Fruit fly (Drosophila melanogaster) whole organism, pupa: Measurements from ENCODE around the gene CG14219.

Experiments used
- CG10348 ChIP-seq: fragments of 200-800 bp; sonication (Bioruptor generic); IDR thresholded peaks from 2 replicates; pipeline ENCODE4 v1.3.6; 2022; ENCODE audit warnings: missing biosample characterization, missing genetic modification characterization
- CG12605 ChIP-seq: fragments of 200-800 bp; sonication (Bioruptor generic); IDR thresholded peaks from 2 replicates; pipeline ENCODE4 v1.3.6; 2022; ENCODE audit warnings: missing biosample characterization, missing genetic modification characterization
- CG13204 ChIP-seq: fragments of 200-800 bp; sonication (Bioruptor generic); optimal IDR thresholded peaks from 2 replicates; lab custom pipeline; 2018; ENCODE audit warnings: missing biosample characterization, mild to moderate bottlenecking, missing genetic modification characterization, moderate library complexity
- CG14655 ChIP-seq: fragments of 200-800 bp; sonication (Bioruptor generic); optimal IDR thresholded peaks from 3 replicates; lab custom pipeline; 2017; ENCODE audit warnings: mild to moderate bottlenecking, missing biosample characterization, missing genetic modification reagents, missing genetic modification characterization
- CG15710 ChIP-seq: fragments of 200-800 bp; sonication (Bioruptor generic); optimal IDR thresholded peaks from 2 replicates; lab custom pipeline; 2018; ENCODE audit warnings: missing biosample characterization, mild to moderate bottlenecking, missing genetic modification characterization, moderate library complexity
- CG17806 ChIP-seq: fragments of 200-800 bp; sonication (Bioruptor generic); optimal IDR thresholded peaks from 2 replicates; lab custom pipeline; 2018; ENCODE audit warnings: missing biosample characterization, mild to moderate bottlenecking, missing genetic modification characterization, moderate library complexity
- CG32121 ChIP-seq: fragments of 200-800 bp; sonication (Bioruptor generic); IDR thresholded peaks from 2 replicates; pipeline ENCODE4 v1.3.6; 2022; ENCODE audit warnings: missing biosample characterization, missing genetic modification characterization
- CG34367 ChIP-seq: fragments of 200-800 bp; sonication (Bioruptor generic); optimal IDR thresholded peaks from 2 replicates; lab custom pipeline; 2018; ENCODE audit warnings: missing biosample characterization, mild to moderate bottlenecking, missing genetic modification characterization
- CG4496 ChIP-seq: fragments of 200-800 bp; sonication (Bioruptor generic); IDR thresholded peaks from 3 replicates; pipeline ENCODE4 v1.3.6; 2022; ENCODE audit warnings: missing biosample characterization, missing genetic modification characterization
- CG8159 ChIP-seq: fragments of 200-800 bp; sonication (Bioruptor generic); optimal IDR thresholded peaks from 3 replicates; lab custom pipeline; 2018; ENCODE audit warnings: missing biosample characterization, mild to moderate bottlenecking, missing genetic modification characterization, moderate library complexity
- CG8301 ChIP-seq: fragments of 200-800 bp; sonication (Bioruptor generic); optimal IDR thresholded peaks from 2 replicates; lab custom pipeline; 2018; ENCODE audit warnings: missing biosample characterization, mild to moderate bottlenecking, missing genetic modification characterization
- CG9948 ChIP-seq: fragments of 200-800 bp; sonication (Bioruptor generic); optimal IDR thresholded peaks from 2 replicates; lab custom pipeline; 2018; ENCODE audit warnings: missing biosample characterization, mild to moderate bottlenecking, missing genetic modification characterization, moderate library complexity
- D1 ChIP-seq: fragments of 200-800 bp; sonication (Bioruptor generic); optimal IDR thresholded peaks from 2 replicates; lab custom pipeline; 2018; ENCODE audit warnings: missing biosample characterization, mild to moderate bottlenecking, missing genetic modification characterization, moderate library complexity
- EcR ChIP-seq: fragments of 200-800 bp; sonication (Bioruptor generic); optimal IDR thresholded peaks from 3 replicates; lab custom pipeline; 2019; ENCODE audit warnings: missing biosample characterization, missing genetic modification characterization, mild to moderate bottlenecking, moderate library complexity, missing genetic modification reagents
- Ets98B ChIP-seq: fragments of 200-800 bp; sonication (Bioruptor generic); IDR thresholded peaks from 2 replicates; pipeline ENCODE4 v1.3.6; 2022; ENCODE audit warnings: missing biosample characterization, missing genetic modification characterization
- Pif1A ChIP-seq: fragments of 200-800 bp; sonication (Bioruptor generic); optimal IDR thresholded peaks from 3 replicates; lab custom pipeline; 2016; ENCODE audit warnings: missing biosample characterization, missing genetic modification characterization
- Pif1B ChIP-seq: fragments of 200-800 bp; sonication (Bioruptor generic); optimal IDR thresholded peaks from 3 replicates; lab custom pipeline; 2016; ENCODE audit warnings: missing biosample characterization, missing genetic modification characterization
- Snoo ChIP-seq: fragments of 200-800 bp; sonication (Bioruptor generic); optimal IDR thresholded peaks from 3 replicates; lab custom pipeline; 2017; ENCODE audit warnings: missing biosample characterization, mild to moderate bottlenecking, missing genetic modification characterization, inconsistent platforms
- fd96Ca ChIP-seq: fragments of 200-800 bp; sonication (Bioruptor generic); IDR thresholded peaks from 3 replicates; pipeline ENCODE4 v1.3.6; 2022; ENCODE audit warnings: missing biosample characterization, missing genetic modification characterization
- gl ChIP-seq: fragments of 200-800 bp; sonication (Bioruptor generic); optimal IDR thresholded peaks from 2 replicates; lab custom pipeline; 2018; ENCODE audit warnings: missing biosample characterization, mild to moderate bottlenecking, missing genetic modification characterization
- rn ChIP-seq: fragments of 200-800 bp; sonication (Bioruptor generic); IDR thresholded peaks from 2 replicates; pipeline ENCODE4 v1.3.6; 2022; ENCODE audit warnings: missing biosample characterization, missing genetic modification characterization

Gene CG14219

DNA sequence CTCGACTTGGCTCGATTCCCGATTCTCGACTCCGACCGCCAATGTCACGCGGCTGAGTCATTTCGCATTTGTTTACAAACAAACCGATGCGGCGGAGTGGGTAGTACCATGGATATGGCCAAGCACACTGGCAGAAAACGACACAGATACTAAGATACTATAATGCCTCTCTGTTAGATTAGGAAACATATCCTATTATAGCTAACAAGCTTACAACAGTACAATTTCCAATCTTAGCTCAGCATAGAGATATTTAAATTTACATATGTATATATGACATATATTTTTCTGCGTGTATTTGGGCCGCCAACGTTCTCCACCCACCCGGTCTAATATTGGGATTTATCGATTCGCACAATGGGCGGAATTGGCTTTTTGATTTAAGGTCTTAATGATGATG lies 14.0 kb upstream of the CG14219 start:
- peak; percentile 26; the same call in 1 of the 2 replicates for TF ChIP-seq CG10348 (GFP tag; lab: Robert Waterston, UW)
- peak; percentile 58 for TF ChIP-seq CG15710 (tag; lab: Kevin White, UChicago)
- peak; percentile 83 for TF ChIP-seq CG8301
- peak; percentile 72 for TF ChIP-seq CG12605 (GFP tag; lab: Robert Waterston, UW)
- TF ChIP-seq CG32121 (GFP tag; lab: Robert Waterston, UW) = peak; percentile 82
- TF ChIP-seq gl (tag; lab: Kevin White, UChicago) = peak; percentile 23
- TF ChIP-seq Pif1A (GFP tag; lab: Kevin White, UChicago) = peak; percentile 72
- TF ChIP-seq CG9948 (tag; lab: Kevin White, UChicago) = peak; percentile 73
- TF ChIP-seq D1 (tag; lab: Kevin White, UChicago) = no peak
- peak; percentile 15 for TF ChIP-seq CG13204 (GFP tag; lab: Kevin White, UChicago)
- TF ChIP-seq rn = peak; percentile 59
- TF ChIP-seq fd96Ca = peak; percentile 82
- TF ChIP-seq Pif1B (GFP tag; lab: Kevin White, UChicago) = peak; percentile 73
- TF ChIP-seq Ets98B (GFP tag; lab: Robert Waterston, UW) = peak; percentile 89
- peak; percentile 55 for TF ChIP-seq CG34367 (tag; lab: Kevin White, UChicago)
- TF ChIP-seq CG4496 = peak; percentile 92
- peak; percentile 77 for TF ChIP-seq CG17806 (tag; lab: Kevin White, UChicago)
- TF ChIP-seq CG8159 = peak; percentile 72
- TF ChIP-seq EcR (GFP tag; lab: Kevin White, UChicago) = no peak
- peak; percentile 87 for TF ChIP-seq CG14655 (GFP tag; lab: Kevin White, UChicago)
- peak; percentile 72 for TF ChIP-seq Snoo

DNA sequence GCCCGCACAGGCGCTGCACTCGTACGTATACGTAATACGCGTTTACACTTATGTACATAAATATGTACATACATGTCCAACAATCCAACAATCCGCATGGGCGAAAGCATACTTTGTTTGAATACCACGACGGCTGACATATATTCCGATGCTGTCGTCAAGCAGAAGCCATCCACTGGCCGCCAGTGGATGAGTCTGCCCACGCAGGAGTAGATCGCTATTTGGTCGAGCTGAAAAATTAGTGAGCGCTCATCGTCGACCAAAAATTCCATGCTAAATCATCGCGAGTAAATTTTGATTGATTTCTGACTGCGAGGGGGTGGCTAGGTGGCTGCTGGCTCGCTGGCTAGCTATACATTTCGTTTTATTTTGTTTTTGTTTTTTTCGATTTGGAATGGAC lies 12.5 kb upstream of the CG14219 start:
- TF ChIP-seq Pif1B (GFP tag; lab: Kevin White, UChicago) (no peak), CG15710 (tag; lab: Kevin White, UChicago) (no peak), CG17806 (tag; lab: Kevin White, UChicago) (no peak), rn (no peak), CG14655 (GFP tag; lab: Kevin White, UChicago) (no peak), CG4496 (no peak), CG9948 (tag; lab: Kevin White, UChicago) (no peak), Ets98B (GFP tag; lab: Robert Waterston, UW) (no peak), CG32121 (GFP tag; lab: Robert Waterston, UW) (no peak), CG34367 (tag; lab: Kevin White, UChicago) (no peak), CG13204 (GFP tag; lab: Kevin White, UChicago) (no peak), Pif1A (GFP tag; lab: Kevin White, UChicago) (no peak), CG8159 (no peak), D1 (tag; lab: Kevin White, UChicago) (no peak), EcR (GFP tag; lab: Kevin White, UChicago) (no peak), gl (tag; lab: Kevin White, UChicago) (no peak), CG8301 (no peak)

DNA sequence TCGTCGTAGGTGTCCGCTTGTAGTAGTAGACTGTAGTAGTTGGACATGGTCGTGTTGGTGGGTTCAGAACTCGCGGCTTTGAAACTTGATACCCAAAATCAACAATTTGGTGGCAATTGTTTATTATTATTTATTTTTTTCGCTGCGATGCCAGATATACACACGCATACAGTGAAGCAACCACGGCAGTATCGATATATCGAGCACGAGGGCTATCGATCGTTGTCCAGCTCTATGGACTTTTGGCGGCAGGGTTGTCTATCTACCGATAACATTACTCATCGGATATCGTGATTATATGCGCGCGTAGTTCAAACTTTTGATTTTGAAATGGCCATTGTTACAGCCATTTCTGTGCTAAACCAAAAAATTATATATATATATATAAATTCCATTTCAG lies 11.7 kb upstream of the CG14219 start, which contains the start of gene CG14220:
TSS of gene CG14220 (minus strand) at position 208 of the 400 bp plus-strand sequence.
- TF ChIP-seq Pif1A (GFP tag; lab: Kevin White, UChicago) (no peak), CG13204 (GFP tag; lab: Kevin White, UChicago) (no peak), CG14655 (GFP tag; lab: Kevin White, UChicago) (no peak), Pif1B (GFP tag; lab: Kevin White, UChicago) (no peak), gl (tag; lab: Kevin White, UChicago) (no peak), fd96Ca (no peak), CG8159 (no peak), CG17806 (tag; lab: Kevin White, UChicago) (no peak), D1 (tag; lab: Kevin White, UChicago) (no peak), CG34367 (tag; lab: Kevin White, UChicago) (no peak), CG10348 (GFP tag; lab: Robert Waterston, UW) (no peak), Snoo (no peak)

- TF ChIP-seq CG14655 (GFP tag; lab: Kevin White, UChicago) (no peak), CG32121 (GFP tag; lab: Robert Waterston, UW) (no peak), CG34367 (tag; lab: Kevin White, UChicago) (no peak), Pif1B (GFP tag; lab: Kevin White, UChicago) (no peak), fd96Ca (no peak), EcR (GFP tag; lab: Kevin White, UChicago) (no peak), gl (tag; lab: Kevin White, UChicago) (no peak), rn (no peak), Snoo (no peak), CG13204 (GFP tag; lab: Kevin White, UChicago) (no peak), CG12605 (GFP tag; lab: Robert Waterston, UW) (no peak), CG10348 (GFP tag; lab: Robert Waterston, UW) (no peak)
Measured at dm6 chrX:19598503-19598902, 8.5 kb upstream of the CG14219 start.

- TF ChIP-seq D1 (tag; lab: Kevin White, UChicago) (no peak), Pif1B (GFP tag; lab: Kevin White, UChicago) (peak; percentile 78), CG34367 (tag; lab: Kevin White, UChicago) (peak; percentile 78), CG9948 (tag; lab: Kevin White, UChicago) (peak; percentile 3), Pif1A (GFP tag; lab: Kevin White, UChicago) (peak; percentile 85), CG12605 (GFP tag; lab: Robert Waterston, UW) (peak; percentile 79), gl (tag; lab: Kevin White, UChicago) (peak; percentile 73), rn (no peak), CG32121 (GFP tag; lab: Robert Waterston, UW) (no peak), Ets98B (GFP tag; lab: Robert Waterston, UW) (peak; percentile 41), CG4496 (peak; percentile 92), CG8159 (peak; percentile 63), Snoo (peak; percentile 93), EcR (GFP tag; lab: Kevin White, UChicago) (no peak), CG14655 (GFP tag; lab: Kevin White, UChicago) (peak; percentile 60), CG10348 (GFP tag; lab: Robert Waterston, UW) (no peak), CG13204 (GFP tag; lab: Kevin White, UChicago) (peak; percentile 73), CG8301 (peak; percentile 47), fd96Ca (no peak), CG17806 (tag; lab: Kevin White, UChicago) (peak; percentile 28), CG15710 (tag; lab: Kevin White, UChicago) (peak; percentile 67)
Measured at dm6 chrX:19597684-19598363, 7.9 kb upstream of the CG14219 start, which contains the start of gene RpS10b. Gene RpS10b (plus strand): TSS chrX:19598031.
